Fruit fly (Drosophila melanogaster) whole organism, pupa: ENCODE data around the gene CG43390.

Experiments used
- Ets98B ChIP-seq: fragments of 200-800 bp; sonication (Bioruptor generic); IDR thresholded peaks from 2 replicates; pipeline ENCODE4 v1.3.6; 2022; ENCODE audit warnings: missing biosample characterization, missing genetic modification characterization
- Pif1B ChIP-seq: fragments of 200-800 bp; sonication (Bioruptor generic); optimal IDR thresholded peaks from 3 replicates; lab custom pipeline; 2016; ENCODE audit warnings: missing biosample characterization, missing genetic modification characterization
- rn ChIP-seq: fragments of 200-800 bp; sonication (Bioruptor generic); IDR thresholded peaks from 2 replicates; pipeline ENCODE4 v1.3.6; 2022; ENCODE audit warnings: missing biosample characterization, missing genetic modification characterization

- TF ChIP-seq Ets98B (GFP tag; lab: Robert Waterston, UW) = peak; percentile 87
- peak; percentile 71 for TF ChIP-seq rn (GFP tag; lab: Robert Waterston, UW)
- TF ChIP-seq Pif1B = peak; percentile 87
Measured at dm6 chr3L:11561946-11562760, 17.6 kb downstream of the CG43390 start, which contains the start of the genes CG7394 and Mob2.
